Worm (Caenorhabditis elegans) whole organism, L3 larva: ENCODE measurements around the gene fmi-1.
A peak's percentile ranks its signal among the peaks of the same experiment; 100 is the strongest.

Experiments
- R02D3.7 ChIP-seq: fragments of 150-350 bp; optimal IDR thresholded peaks from 2 replicates; lab custom pipeline; 2014; ENCODE audit warnings: missing biosample characterization, missing genetic modification characterization
- aly-2 ChIP-seq: fragments of 150-350 bp; optimal IDR thresholded peaks from 2 replicates; lab custom pipeline; 2014; ENCODE audit warnings: missing biosample characterization, missing genetic modification characterization
- ama-1 ChIP-seq: fragments of 150-350 bp; optimal IDR thresholded peaks from 2 replicates; lab custom pipeline; 2018
- ceh-16 ChIP-seq: sonication (generic microtip); optimal IDR thresholded peaks from 2 replicates; lab custom pipeline; 2017; ENCODE audit warnings: missing biosample characterization, missing genetic modification characterization
- ceh-82 ChIP-seq: fragments of 150-350 bp; optimal IDR thresholded peaks from 2 replicates; lab custom pipeline; 2014; ENCODE audit warnings: missing biosample characterization, missing genetic modification characterization
- ceh-9 ChIP-seq: sonication (generic microtip); optimal IDR thresholded peaks from 2 replicates; lab custom pipeline; 2018; ENCODE audit warnings: missing biosample characterization, missing genetic modification characterization
- daf-12 ChIP-seq: fragments of 150-350 bp; optimal IDR thresholded peaks from 2 replicates; lab custom pipeline; 2014; ENCODE audit warnings: missing biosample characterization, missing genetic modification reagents, missing genetic modification characterization
- egl-27 ChIP-seq: sonication (generic microtip); optimal IDR thresholded peaks from 4 replicates; lab custom pipeline; 2017; ENCODE audit warnings: missing biosample characterization, missing genetic modification reagents, missing genetic modification characterization
- elt-1 ChIP-seq: fragments of 150-350 bp; optimal IDR thresholded peaks from 2 replicates; lab custom pipeline; 2014; ENCODE audit warnings: missing biosample characterization, missing genetic modification characterization
- elt-3 ChIP-seq, 3 experiments: fragments of 150-350 bp in 1 of 3; sonication (generic microtip) in 2 of 3; optimal IDR thresholded peaks; 2 replicates in 2 of 3; 4 replicates in 1 of 3; lab custom pipeline; 2014 to 2017; ENCODE audit warnings: missing biosample characterization in 3 of 3, missing genetic modification characterization in 3 of 3
- eor-1 ChIP-seq, 2 experiments: fragments of 150-350 bp; optimal IDR thresholded peaks; 2 replicates each; lab custom pipeline; 2014 to 2018; ENCODE audit warnings: missing biosample characterization in 2 of 2, missing genetic modification characterization in 2 of 2
- fkh-2 ChIP-seq: fragments of 150-350 bp; optimal IDR thresholded peaks from 2 replicates; lab custom pipeline; 2014; ENCODE audit warnings: missing biosample characterization, missing genetic modification reagents, missing genetic modification characterization
- fos-1 ChIP-seq: fragments of 150-350 bp; optimal IDR thresholded peaks from 2 replicates; lab custom pipeline; 2014; ENCODE audit warnings: missing biosample characterization, missing genetic modification characterization
- hmg-11 ChIP-seq: sonication (generic microtip); optimal IDR thresholded peaks from 2 replicates; lab custom pipeline; 2016; ENCODE audit warnings: missing genetic modification characterization, missing compliant biosample characterization
- jun-1 ChIP-seq: fragments of 150-350 bp; optimal IDR thresholded peaks from 2 replicates; lab custom pipeline; 2014; ENCODE audit warnings: missing biosample characterization, missing genetic modification reagents, missing genetic modification characterization
- lin-15B ChIP-seq: fragments of 150-350 bp; optimal IDR thresholded peaks from 2 replicates; lab custom pipeline; 2014; ENCODE audit warnings: missing biosample characterization, missing genetic modification characterization
- lin-39 ChIP-seq: fragments of 150-350 bp; optimal IDR thresholded peaks from 2 replicates; lab custom pipeline; 2018; ENCODE audit warnings: missing biosample characterization, missing genetic modification reagents, missing genetic modification characterization
- lsy-12 ChIP-seq: sonication (generic microtip); optimal IDR thresholded peaks from 2 replicates; lab custom pipeline; 2016; ENCODE audit warnings: mild to moderate bottlenecking, missing genetic modification characterization, missing compliant biosample characterization
- mdl-1 ChIP-seq: fragments of 150-350 bp; optimal IDR thresholded peaks from 2 replicates; lab custom pipeline; 2014; ENCODE audit warnings: missing biosample characterization, missing genetic modification characterization
- mml-1 ChIP-seq: fragments of 150-350 bp; sonication (generic microtip); optimal IDR thresholded peaks from 3 replicates; lab custom pipeline; 2014; ENCODE audit warnings: missing biosample characterization, missing genetic modification characterization
- nfya-1 ChIP-seq: sonication (generic microtip); optimal IDR thresholded peaks from 2 replicates; lab custom pipeline; 2017; ENCODE audit warnings: missing genetic modification characterization, mild to moderate bottlenecking, missing compliant biosample characterization, antibody characterized with exemption, moderate library complexity; ENCODE audit not compliant: insufficient read depth
- nhr-11 ChIP-seq: fragments of 150-350 bp; optimal IDR thresholded peaks from 2 replicates; lab custom pipeline; 2014; ENCODE audit warnings: missing biosample characterization, missing genetic modification characterization
- nhr-12 ChIP-seq: fragments of 150-350 bp; optimal IDR thresholded peaks from 2 replicates; lab custom pipeline; 2014; ENCODE audit warnings: missing biosample characterization, missing genetic modification characterization
- nhr-23 ChIP-seq: fragments of 150-350 bp; optimal IDR thresholded peaks from 2 replicates; lab custom pipeline; 2014; ENCODE audit warnings: missing biosample characterization, missing genetic modification reagents, missing genetic modification characterization
- nhr-43 ChIP-seq: sonication (generic microtip); optimal IDR thresholded peaks from 2 replicates; lab custom pipeline; 2016; ENCODE audit warnings: mild to moderate bottlenecking, missing genetic modification characterization, missing compliant biosample characterization; ENCODE audit not compliant: poor library complexity, severe bottlenecking
- nhr-67 ChIP-seq: fragments of 150-350 bp; optimal IDR thresholded peaks from 2 replicates; lab custom pipeline; 2014; ENCODE audit warnings: missing biosample characterization, missing genetic modification characterization
- nhr-77 ChIP-seq: fragments of 150-350 bp; optimal IDR thresholded peaks from 2 replicates; lab custom pipeline; 2014; ENCODE audit warnings: missing biosample characterization, missing genetic modification characterization
- pha-4 ChIP-seq: fragments of 150-350 bp; optimal IDR thresholded peaks from 2 replicates; lab custom pipeline; 2014; ENCODE audit warnings: missing biosample characterization, missing genetic modification reagents, missing genetic modification characterization
- pqm-1 ChIP-seq: fragments of 150-350 bp; optimal IDR thresholded peaks from 2 replicates; lab custom pipeline; 2017; ENCODE audit warnings: missing biosample characterization, missing genetic modification characterization, inconsistent platforms
- skn-1 ChIP-seq: fragments of 150-350 bp; optimal IDR thresholded peaks from 2 replicates; lab custom pipeline; 2014; ENCODE audit warnings: missing biosample characterization, missing genetic modification characterization
- tbx-2 ChIP-seq: sonication (generic microtip); optimal IDR thresholded peaks from 2 replicates; lab custom pipeline; 2016; ENCODE audit warnings: mild to moderate bottlenecking, missing genetic modification characterization, missing compliant biosample characterization
- unc-39 ChIP-seq: sonication (generic microtip); optimal IDR thresholded peaks from 4 replicates; lab custom pipeline; 2017; ENCODE audit warnings: missing biosample characterization, missing genetic modification characterization
- unc-62 ChIP-seq: fragments of 150-350 bp; sonication (generic microtip); optimal IDR thresholded peaks from 4 replicates; lab custom pipeline; 2014; ENCODE audit warnings: missing biosample characterization, missing genetic modification reagents, missing genetic modification characterization
- zag-1 ChIP-seq: fragments of 150-350 bp; optimal IDR thresholded peaks from 2 replicates; lab custom pipeline; 2014; ENCODE audit warnings: missing biosample characterization, missing genetic modification characterization
- ztf-11 ChIP-seq: fragments of 150-350 bp; optimal IDR thresholded peaks from 2 replicates; lab custom pipeline; 2014; ENCODE audit warnings: missing biosample characterization, missing genetic modification characterization
- ztf-4 ChIP-seq: fragments of 150-350 bp; optimal IDR thresholded peaks from 2 replicates; lab custom pipeline; 2014; ENCODE audit warnings: missing biosample characterization, missing genetic modification characterization

The fmi-1 gene

DNA sequence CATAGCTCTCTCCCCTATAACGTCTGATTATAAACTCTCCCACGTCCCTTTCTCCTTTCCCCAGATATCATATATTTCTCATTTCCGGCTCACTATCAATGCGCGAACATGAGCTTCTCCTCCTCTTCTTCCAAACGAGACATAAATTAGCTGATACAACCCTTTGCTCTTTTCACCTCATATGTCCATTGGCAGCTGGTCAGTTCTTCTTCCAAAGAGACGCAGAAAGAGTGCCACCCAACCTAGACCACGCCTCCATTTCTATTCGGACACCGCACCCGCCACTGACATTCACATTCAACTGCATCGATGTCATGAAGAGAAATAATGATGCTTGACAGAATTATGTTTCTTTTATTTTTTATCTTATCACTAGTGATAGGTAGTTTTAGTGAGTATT, at the start of gene fmi-1:
Gene fmi-1, plus strand, starts transcription at position 301 of the 400 bp plus-strand sequence.
- TF ChIP-seq ama-1 (lab: Kevin White, UChicago) = no peak
- no peak for TF ChIP-seq ztf-11 (tag; lab: Kevin White, UChicago)
- TF ChIP-seq lin-39 (tag; lab: Kevin White, UChicago) = no peak
- no peak for TF ChIP-seq eor-1 (tag; optimal IDR thresholded peaks at IDR 0.05; lab: Kevin White, UChicago)
- no peak for TF ChIP-seq pqm-1
- TF ChIP-seq nhr-43 (tag; lab: Kevin White, UChicago) = no peak
- no peak for TF ChIP-seq daf-12 (tag; lab: Kevin White, UChicago)
- no peak for TF ChIP-seq fos-1
- no peak for TF ChIP-seq ceh-9 (tag; lab: Kevin White, UChicago)
- TF ChIP-seq mdl-1 (tag; lab: Kevin White, UChicago) = no peak
- TF ChIP-seq ztf-4 = no peak
- no peak for TF ChIP-seq egl-27
- TF ChIP-seq pha-4 = no peak
- no peak for TF ChIP-seq lsy-12
- no peak for TF ChIP-seq elt-3 (tag; optimal IDR thresholded peaks at IDR 0.05; lab: Kevin White, UChicago)
- TF ChIP-seq, all 47 proteins: peak for 0

DNA sequence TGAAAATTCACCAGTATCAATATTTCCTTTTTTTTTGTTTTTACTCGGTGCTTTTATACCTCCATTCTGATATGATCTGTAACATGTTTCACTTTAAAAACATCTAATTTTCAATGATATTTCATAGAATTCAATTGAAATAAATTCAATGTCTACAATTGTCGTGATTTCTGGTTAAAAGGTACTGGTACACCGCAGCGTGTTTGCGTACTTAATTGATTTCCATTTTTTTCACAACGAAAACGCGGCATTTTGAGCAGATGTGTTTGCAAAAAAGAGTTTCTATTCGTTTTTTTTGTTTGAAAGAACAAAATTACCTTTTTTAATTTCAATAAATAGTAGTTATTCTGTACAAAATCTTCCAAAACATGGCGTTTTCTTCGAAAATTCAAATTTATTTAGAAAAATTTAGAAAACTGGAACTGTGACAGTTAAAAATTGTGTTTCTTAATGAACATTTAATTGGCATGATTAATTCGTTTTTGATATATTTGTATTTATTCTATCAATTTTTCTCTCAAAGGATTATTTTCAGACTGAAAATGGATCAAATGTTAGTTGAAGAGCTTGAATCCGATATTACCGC, 48.2 kb upstream of the fmi-1 start, which contains the start of gene pnn-1:
Gene pnn-1, plus strand, starts transcription at position 536 of the 586 bp plus-strand sequence.
- TF ChIP-seq eor-1 (tag; optimal IDR thresholded peaks at IDR 0.05; lab: Kevin White, UChicago) (no peak), unc-39 (no peak), ama-1 (lab: Kevin White, UChicago) (no peak), nhr-77 (tag; lab: Kevin White, UChicago) (no peak), mml-1 (tag; lab: Kevin White, UChicago) (no peak), zag-1 (tag; lab: Kevin White, UChicago) (no peak), nfya-1 (tag; lab: Kevin White, UChicago) (peak; percentile 45), mdl-1 (tag; lab: Kevin White, UChicago) (no peak), R02D3.7 (tag; lab: Kevin White, UChicago) (no peak), nhr-12 (tag; lab: Kevin White, UChicago) (no peak), tbx-2 (no peak), ceh-16 (no peak), nhr-23 (tag; lab: Kevin White, UChicago) (no peak), aly-2 (tag; lab: Kevin White, UChicago) (no peak), pha-4 (peak; percentile 59), hmg-11 (tag; lab: Kevin White, UChicago) (peak; percentile 48), daf-12 (tag; lab: Kevin White, UChicago) (no peak), lin-15B (tag; lab: Kevin White, UChicago) (peak; percentile 35), ceh-9 (tag; lab: Kevin White, UChicago) (no peak)

DNA sequence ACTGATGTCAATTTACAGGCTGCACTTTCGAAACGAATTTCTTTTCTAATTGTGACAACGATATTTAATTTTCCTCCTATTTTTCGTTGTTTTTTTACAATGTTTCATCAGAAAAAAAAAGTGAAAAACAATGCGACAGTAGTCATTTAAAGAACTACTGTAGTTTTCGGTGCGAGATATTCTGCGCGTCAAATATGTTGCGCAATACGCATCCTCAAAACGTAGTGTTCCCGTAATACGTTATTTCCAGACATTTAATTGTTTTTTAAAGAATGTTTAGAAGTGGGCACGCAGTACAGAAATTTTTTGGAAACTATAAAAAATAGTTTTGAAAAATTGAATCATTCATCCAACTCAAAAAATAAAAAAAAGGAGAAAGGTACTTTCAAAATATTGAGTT, 44.8 kb upstream of the fmi-1 start:
- TF ChIP-seq lin-15B (tag; lab: Kevin White, UChicago) (no peak), pha-4 (no peak), nhr-77 (tag; lab: Kevin White, UChicago) (no peak), nhr-23 (tag; lab: Kevin White, UChicago) (no peak), unc-62 (no peak), nhr-43 (tag; lab: Kevin White, UChicago) (no peak), unc-39 (no peak), elt-3 (tag; optimal IDR thresholded peaks at IDR 0.05; lab: Kevin White, UChicago) (no peak), fkh-2 (tag; lab: Kevin White, UChicago) (no peak), nhr-11 (tag; lab: Kevin White, UChicago) (no peak), nhr-67 (tag; lab: Kevin White, UChicago) (no peak), fos-1 (no peak), jun-1 (tag; lab: Kevin White, UChicago) (no peak), zag-1 (tag; lab: Kevin White, UChicago) (no peak)

DNA sequence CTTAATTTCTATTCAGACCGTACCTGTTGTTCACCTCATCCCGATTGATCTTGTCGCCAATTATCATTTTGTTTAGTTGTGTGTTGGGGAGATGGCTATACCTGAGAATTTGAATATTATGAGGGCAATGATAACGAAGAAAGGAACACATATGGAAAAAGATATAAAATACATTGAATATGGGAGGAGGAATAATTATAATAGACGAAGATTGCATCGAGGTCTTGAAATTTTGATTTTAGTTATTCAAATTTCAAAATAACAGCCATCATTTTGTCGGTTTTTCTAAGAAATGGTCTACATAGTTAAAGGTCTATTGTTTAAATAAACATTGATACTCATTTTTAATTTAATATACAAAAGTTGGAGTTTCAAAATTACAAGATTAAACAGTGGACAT, 31.8 kb upstream of the fmi-1 start, which contains the start of gene shw-3:
Gene shw-3, minus strand, starts transcription at position 101 of the 400 bp plus-strand sequence.
- TF ChIP-seq daf-12 (tag; lab: Kevin White, UChicago) (no peak), skn-1 (tag; lab: Kevin White, UChicago) (no peak), elt-1 (tag; lab: Kevin White, UChicago) (no peak), nhr-11 (tag; lab: Kevin White, UChicago) (no peak), nhr-67 (tag; lab: Kevin White, UChicago) (no peak), nhr-23 (tag; lab: Kevin White, UChicago) (no peak), ceh-82 (tag; lab: Kevin White, UChicago) (no peak), elt-3 (tag; optimal IDR thresholded peaks at IDR 0.05; lab: Kevin White, UChicago) (no peak), jun-1 (tag; lab: Kevin White, UChicago) (no peak), nfya-1 (tag; lab: Kevin White, UChicago) (no peak), lsy-12 (no peak)
